Worm (Caenorhabditis elegans) whole organism, mixed stage, embryonic: ENCODE results near the gene cest-25.

Experiments used
- blmp-1 ChIP-seq: fragments of 150-350 bp; optimal IDR thresholded peaks from 2 replicates; lab custom pipeline; 2014; ENCODE audit warnings: missing biosample characterization, missing genetic modification characterization
- cnd-1 ChIP-seq: fragments of 200-800 bp; sonication (Bioruptor generic); optimal IDR thresholded peaks from 2 replicates; lab custom pipeline; 2018; ENCODE audit warnings: mild to moderate bottlenecking, missing genetic modification characterization, missing compliant biosample characterization
- ham-2 ChIP-seq: fragments of 200-800 bp; sonication (Bioruptor generic); optimal IDR thresholded peaks from 2 replicates; lab custom pipeline; 2018; ENCODE audit warnings: mild to moderate bottlenecking, missing genetic modification characterization, missing compliant biosample characterization
- lin-13 ChIP-seq: fragments of 150-350 bp; optimal IDR thresholded peaks from 2 replicates; lab custom pipeline; 2014; ENCODE audit warnings: missing biosample characterization, missing genetic modification characterization
- nhr-28 ChIP-seq: fragments of 150-350 bp; optimal IDR thresholded peaks from 2 replicates; lab custom pipeline; 2014; ENCODE audit warnings: missing biosample characterization, missing genetic modification characterization
- unc-39 ChIP-seq: fragments of 150-350 bp; optimal IDR thresholded peaks from 2 replicates; lab custom pipeline; 2014; ENCODE audit warnings: missing biosample characterization, missing genetic modification characterization
- unc-62 ChIP-seq: fragments of 150-350 bp; optimal IDR thresholded peaks from 2 replicates; lab custom pipeline; 2014; ENCODE audit warnings: missing biosample characterization, missing genetic modification reagents, missing genetic modification characterization
- ztf-11 ChIP-seq: fragments of 150-350 bp; optimal IDR thresholded peaks from 2 replicates; lab custom pipeline; 2014; ENCODE audit warnings: missing biosample characterization, missing genetic modification characterization

DNA sequence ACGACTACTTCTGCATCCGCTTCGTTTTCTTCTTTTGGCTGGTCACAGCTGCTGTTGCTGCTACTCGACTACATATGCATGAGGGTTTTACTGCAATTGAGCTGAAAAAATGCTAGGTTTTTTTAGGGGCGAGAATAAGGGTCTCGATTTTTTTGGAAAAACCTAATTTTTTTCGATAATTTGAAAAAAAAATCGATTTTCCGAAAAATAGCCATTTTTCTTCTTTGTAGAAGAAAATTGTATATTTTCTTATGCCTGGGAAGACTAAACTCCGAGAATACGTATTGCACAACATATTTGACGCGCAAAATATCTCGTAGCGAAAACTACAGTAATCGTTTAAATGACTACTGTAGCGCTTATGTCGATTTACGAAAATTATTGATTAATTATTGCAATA lies 22.8 kb downstream of the cest-25 start, which contains the start of gene tmem-132:
- no peak for TF ChIP-seq blmp-1
- TF ChIP-seq unc-39 (tag; lab: Kevin White, UChicago): no peak
- TF ChIP-seq unc-62: no peak
- TF ChIP-seq ztf-11 (tag; lab: Kevin White, UChicago): no peak
- no peak for TF ChIP-seq cnd-1 (tag; lab: Kevin White, UChicago)
- no peak for TF ChIP-seq nhr-28
- no peak for TF ChIP-seq ham-2 (GFP tag; lab: Kevin White, UChicago)
- no peak for TF ChIP-seq lin-13 (tag; lab: Kevin White, UChicago)
